Fruit fly (Drosophila melanogaster): ENCODE measurements around the gene Rev1.

Rev1 gene

DNA sequence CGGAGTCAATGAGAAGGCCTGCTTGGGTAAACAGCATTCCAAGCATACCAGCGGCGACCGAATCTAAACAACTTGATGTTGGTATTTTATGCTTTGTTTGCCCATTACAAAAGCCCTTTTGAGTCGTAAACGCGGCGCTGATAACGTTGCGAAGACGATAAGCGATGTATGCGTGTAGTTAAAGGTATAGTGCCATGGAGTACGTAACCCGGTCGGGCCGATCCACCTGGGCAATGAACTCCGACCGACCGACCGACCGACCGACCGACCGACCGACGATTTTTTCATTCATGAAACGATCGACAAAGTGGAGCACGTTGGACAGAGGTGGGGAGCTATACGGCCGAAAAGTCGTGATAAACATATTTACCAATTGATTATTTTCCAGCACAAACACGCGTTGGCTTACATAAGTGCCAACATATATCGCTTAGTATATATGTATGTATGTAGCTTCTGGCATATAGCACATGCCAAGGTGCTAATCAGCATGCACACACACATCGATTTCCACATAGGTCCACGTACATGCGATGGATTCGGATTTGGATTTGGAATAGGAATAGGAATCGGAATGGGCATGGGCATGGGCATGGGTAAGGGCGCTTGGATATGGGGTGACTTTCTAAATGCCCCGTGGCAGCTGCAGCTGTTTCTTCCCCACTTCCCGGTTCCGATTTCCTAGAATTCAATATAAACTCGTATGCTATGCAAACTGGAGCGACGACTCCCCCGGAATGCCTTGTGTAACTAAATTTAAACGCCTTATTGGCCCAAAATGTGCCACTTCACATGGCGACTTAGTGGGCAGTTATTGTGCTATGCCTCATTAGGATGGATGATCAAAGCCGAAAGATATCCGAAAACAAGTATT lies 11.1 kb upstream of the Rev1 start (continued):
- TF ChIP-seq Dfd (GFP tag; optimal IDR thresholded peaks at IDR 0.05) (no peak), Chrac-16 (GFP tag; optimal IDR thresholded peaks at IDR 0.05) (no peak), CG34422 (GFP tag; IDR thresholded peaks at IDR 0.05) (no peak), so (GFP tag; IDR thresholded peaks at IDR 0.05) (peak; percentile 27; the same call in 1 of the 3 replicates), peb (GFP tag; IDR thresholded peaks at IDR 0.05) (0 out of 2 replicates have a peak, but pooled peaks have one; percentile 4), CG12299 (tag; optimal IDR thresholded peaks at IDR 0.05) (no peak), croc (GFP tag; conservative IDR thresholded peaks at IDR 0.05) (no peak), bowl (GFP tag; IDR thresholded peaks at IDR 0.05) (0 out of 2 replicates have a peak, but pooled peaks have one; percentile 5), CG8924 (tag; optimal IDR thresholded peaks at IDR 0.05) (no peak), CG6791 (GFP tag; IDR thresholded peaks at IDR 0.05; ENCODE audit: partially characterized antibody) (no peak), caup (GFP tag; optimal IDR thresholded peaks at IDR 0.05; ENCODE audit: severe bottlenecking) (peak; percentile 14), CG4707 (GFP tag; optimal IDR thresholded peaks at IDR 0.05) (peak; percentile 0), Hr39 (optimal IDR thresholded peaks at IDR 0.05) (no peak), CG34224 (GFP tag; IDR thresholded peaks at IDR 0.05; ENCODE audit: partially characterized antibody) (no peak), CG12104 (GFP tag; optimal IDR thresholded peaks at IDR 0.05) (no peak), dmrt11E (tag; optimal IDR thresholded peaks at IDR 0.05) (no peak), Dek (tag; optimal IDR thresholded peaks at IDR 0.05) (no peak), Sry-δ (GFP tag; optimal IDR thresholded peaks at IDR 0.05) (no peak), lilli (GFP tag; optimal IDR thresholded peaks at IDR 0.05) (no peak), CG4282 (GFP tag; optimal IDR thresholded peaks at IDR 0.05) (no peak), Spps (tag; optimal IDR thresholded peaks at IDR 0.05) (no peak), CG5180 (GFP tag; optimal IDR thresholded peaks at IDR 0.05) (no peak), CG13123 (GFP tag; optimal IDR thresholded peaks at IDR 0.05) (no peak), eyg (GFP tag; optimal IDR thresholded peaks at IDR 0.05) (no peak), tna (GFP tag; IDR thresholded peaks at IDR 0.05; ENCODE audit: partially characterized antibody) (no peak), Stat92E (GFP tag; optimal IDR thresholded peaks at IDR 0.05) (peak in 1 of 3 experiments; percentile 68), Xbp1 (GFP tag; optimal IDR thresholded peaks at IDR 0.05) (no peak), ERR (GFP tag; optimal IDR thresholded peaks at IDR 0.05) (no peak), Gsc (GFP tag; IDR thresholded peaks at IDR 0.05) (no peak)

DNA sequence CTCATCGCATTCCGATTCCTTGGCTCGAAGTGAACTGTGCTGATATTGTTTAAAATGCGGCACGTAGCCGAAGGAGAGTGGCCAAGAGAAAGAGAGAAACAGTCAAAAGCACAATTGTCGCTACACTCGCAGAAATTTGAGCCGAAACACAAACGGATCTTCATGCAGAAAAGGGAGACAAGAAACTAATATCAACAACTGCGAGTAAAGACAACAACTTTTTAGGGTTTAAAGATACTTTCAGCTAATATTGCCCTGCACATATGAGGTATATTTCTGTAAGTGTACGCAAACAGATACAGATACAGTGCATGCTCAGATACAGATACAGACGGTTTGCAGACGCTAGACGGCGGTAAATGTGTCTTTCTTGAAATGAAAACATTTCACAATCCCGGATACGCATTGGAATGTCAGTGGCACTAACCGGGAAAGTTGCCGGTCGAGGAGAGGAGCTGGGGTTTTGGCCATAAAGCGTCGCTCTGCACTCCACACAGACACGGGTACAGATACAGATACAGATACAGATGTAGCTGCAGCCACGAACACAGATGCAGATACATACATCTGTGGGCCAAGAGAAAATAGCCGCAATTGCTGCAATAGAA lies 9.9 kb upstream of the Rev1 start:
- TF ChIP-seq eve (GFP tag; optimal IDR thresholded peaks at IDR 0.05) = no peak
- TF ChIP-seq corto (GFP tag; optimal IDR thresholded peaks at IDR 0.05) = peak; percentile 64
- TF ChIP-seq sens (GFP tag) = peak; percentile 99
- peak; percentile 79 for TF ChIP-seq sd (tag; optimal IDR thresholded peaks at IDR 0.05)
- peak; percentile 63; the same call in 1 of the 2 replicates for TF ChIP-seq Lim3 (GFP tag; IDR thresholded peaks at IDR 0.05)
- no peak for TF ChIP-seq mld (GFP tag; IDR thresholded peaks at IDR 0.05; ENCODE audit: partially characterized antibody)
- TF ChIP-seq slbo (GFP tag; IDR thresholded peaks at IDR 0.05) = peak; percentile 83
- 0 out of 3 replicates have a peak, but pooled peaks have one; percentile 59 for TF ChIP-seq CG3726 (GFP tag; IDR thresholded peaks at IDR 0.05)
- TF ChIP-seq org-1 (GFP tag; optimal IDR thresholded peaks at IDR 0.05) = peak; percentile 84
- peak; percentile 82 for TF ChIP-seq p53 (GFP tag; optimal IDR thresholded peaks at IDR 0.05)
- peak; percentile 87 for TF ChIP-seq PHDP (tag; optimal IDR thresholded peaks at IDR 0.05)
- no peak for TF ChIP-seq CG16813 (GFP tag; IDR thresholded peaks at IDR 0.05; ENCODE audit: partially characterized antibody)
- no peak for TF ChIP-seq CG13287 (GFP tag; IDR thresholded peaks at IDR 0.05; ENCODE audit: partially characterized antibody)
- TF ChIP-seq her (GFP tag; optimal IDR thresholded peaks at IDR 0.05) = peak; percentile 88
- peak; percentile 85 for TF ChIP-seq wor (GFP tag; IDR thresholded peaks at IDR 0.05)
- peak; percentile 60 for TF ChIP-seq CG31224 (GFP tag; IDR thresholded peaks at IDR 0.05)
- peak; percentile 83 for TF ChIP-seq tap (tag; optimal IDR thresholded peaks at IDR 0.05)
- peak; percentile 57 for TF ChIP-seq CG18011 (GFP tag; optimal IDR thresholded peaks at IDR 0.05)
- TF ChIP-seq pho (GFP tag; optimal IDR thresholded peaks at IDR 0.05) = peak; percentile 52
- peak; percentile 87 for TF ChIP-seq Ssrp (tag; optimal IDR thresholded peaks at IDR 0.05)
